Worm (Caenorhabditis elegans) whole organism, L4 larva: ENCODE measurements around the gene C33A12.19.

Experiments
- D1046.2 ChIP-seq: fragments of 200-800 bp; sonication (Bioruptor generic); IDR thresholded peaks from 2 replicates; pipeline ENCODE4 v1.3.6; 2022; ENCODE audit warnings: missing genetic modification characterization, missing compliant biosample characterization
- F44E2.7 ChIP-seq: fragments of 200-800 bp; sonication (Bioruptor generic); IDR thresholded peaks from 2 replicates; pipeline ENCODE4 v2.1.2; 2022; ENCODE audit warnings: missing genetic modification characterization, missing compliant biosample characterization
- F49E8.2 ChIP-seq: sonication (generic microtip); optimal IDR thresholded peaks from 2 replicates; lab custom pipeline; 2016; ENCODE audit warnings: missing compliant biosample characterization, mild to moderate bottlenecking, missing genetic modification characterization, borderline replicate concordance
- R02D3.7 ChIP-seq: fragments of 150-350 bp; sonication (generic microtip); optimal IDR thresholded peaks from 3 replicates; lab custom pipeline; 2014; ENCODE audit warnings: missing biosample characterization, missing genetic modification characterization
- ZK337.2 ChIP-seq: fragments of 200-800 bp; sonication (Bioruptor generic); IDR thresholded peaks from 2 replicates; pipeline ENCODE4 v1.3.6; 2022; ENCODE audit warnings: missing genetic modification reagents, missing genetic modification characterization, missing compliant biosample characterization
- arid-1 ChIP-seq: fragments of 200-800 bp; sonication (Bioruptor generic); conservative IDR thresholded peaks from 2 replicates; pipeline ENCODE4 v1.3.6; 2022; ENCODE audit warnings: missing genetic modification reagents, missing genetic modification characterization, missing compliant biosample characterization
- ceh-20 ChIP-seq: fragments of 200-800 bp; sonication (Bioruptor generic); IDR thresholded peaks from 2 replicates; pipeline ENCODE4 v1.3.6; 2022; ENCODE audit warnings: missing genetic modification reagents, missing genetic modification characterization, missing compliant biosample characterization
- ceh-28 ChIP-seq: fragments of 150-350 bp; optimal IDR thresholded peaks from 2 replicates; lab custom pipeline; 2014; ENCODE audit warnings: missing biosample characterization, missing genetic modification reagents, missing genetic modification characterization
- ceh-82 ChIP-seq: sonication (generic microtip); optimal IDR thresholded peaks from 2 replicates; lab custom pipeline; 2017; ENCODE audit warnings: missing biosample characterization, missing genetic modification characterization
- ces-1 ChIP-seq: fragments of 150-350 bp; sonication (generic microtip); optimal IDR thresholded peaks from 4 replicates; lab custom pipeline; 2014; ENCODE audit warnings: missing biosample characterization, missing genetic modification reagents, missing genetic modification characterization
- cey-2 ChIP-seq: sonication (generic microtip); optimal IDR thresholded peaks from 3 replicates; lab custom pipeline; 2017; ENCODE audit warnings: missing genetic modification characterization, mild to moderate bottlenecking, missing compliant biosample characterization, antibody characterized with exemption, borderline replicate concordance; ENCODE audit not compliant: insufficient read depth
- daf-12 ChIP-seq: fragments of 150-350 bp; optimal IDR thresholded peaks from 2 replicates; lab custom pipeline; 2014; ENCODE audit warnings: missing biosample characterization, missing genetic modification reagents, missing genetic modification characterization
- daf-19 ChIP-seq: fragments of 200-800 bp; sonication (Bioruptor generic); conservative IDR thresholded peaks from 2 replicates; pipeline ENCODE4 v1.3.6; 2022; ENCODE audit warnings: missing genetic modification characterization, missing compliant biosample characterization
- daf-8 ChIP-seq: fragments of 200-800 bp; sonication (Bioruptor generic); IDR thresholded peaks from 2 replicates; pipeline ENCODE4 v1.3.6; 2022; ENCODE audit warnings: missing genetic modification characterization, missing compliant biosample characterization
- dmd-6 ChIP-seq: fragments of 200-800 bp; sonication (Bioruptor generic); IDR thresholded peaks from 2 replicates; pipeline ENCODE4 v1.3.6; 2022; ENCODE audit warnings: missing genetic modification reagents, missing genetic modification characterization, missing compliant biosample characterization
- dpl-1 ChIP-seq: fragments of 150-350 bp; optimal IDR thresholded peaks from 2 replicates; lab custom pipeline; 2014; ENCODE audit warnings: missing biosample characterization, missing genetic modification reagents, missing genetic modification characterization
- duxl-1 ChIP-seq: sonication (generic microtip); optimal IDR thresholded peaks from 2 replicates; lab custom pipeline; 2016; ENCODE audit warnings: mild to moderate bottlenecking, missing genetic modification characterization, moderate library complexity, missing compliant biosample characterization; ENCODE audit not compliant: poor library complexity
- fkh-10 ChIP-seq: fragments of 150-350 bp; optimal IDR thresholded peaks from 2 replicates; lab custom pipeline; 2014; ENCODE audit warnings: missing biosample characterization, missing genetic modification reagents, missing genetic modification characterization
- fos-1 ChIP-seq: fragments of 150-350 bp; optimal IDR thresholded peaks from 2 replicates; lab custom pipeline; 2014; ENCODE audit warnings: missing biosample characterization, missing genetic modification characterization
- hlh-11 ChIP-seq: fragments of 200-800 bp; sonication (Bioruptor generic); optimal IDR thresholded peaks from 2 replicates; lab custom pipeline; 2018; ENCODE audit warnings: mild to moderate bottlenecking, missing genetic modification characterization, missing compliant biosample characterization
- hlh-30 ChIP-seq: sonication (generic microtip); optimal IDR thresholded peaks from 2 replicates; lab custom pipeline; 2017; ENCODE audit warnings: antibody characterized with exemption, mild to moderate bottlenecking, missing genetic modification characterization, missing compliant biosample characterization; ENCODE audit not compliant: insufficient read depth
- hmg-1.1 ChIP-seq: fragments of 200-800 bp; sonication (Bioruptor generic); IDR thresholded peaks from 2 replicates; pipeline ENCODE4 v1.3.6; 2022; ENCODE audit warnings: missing genetic modification reagents, missing genetic modification characterization, missing compliant biosample characterization
- lin-15B ChIP-seq: fragments of 150-350 bp; sonication (generic microtip); optimal IDR thresholded peaks from 3 replicates; lab custom pipeline; 2014; ENCODE audit warnings: missing biosample characterization, missing genetic modification characterization
- lin-38 ChIP-seq: fragments of 200-800 bp; sonication (Bioruptor generic); IDR thresholded peaks from 2 replicates; pipeline ENCODE4 v1.3.6; 2022; ENCODE audit warnings: missing genetic modification reagents, missing genetic modification characterization, missing compliant biosample characterization
- lin-39 ChIP-seq: fragments of 150-350 bp; optimal IDR thresholded peaks from 2 replicates; lab custom pipeline; 2014; ENCODE audit warnings: missing biosample characterization, missing genetic modification reagents, missing genetic modification characterization
- lir-3 ChIP-seq: sonication (generic microtip); optimal IDR thresholded peaks from 2 replicates; lab custom pipeline; 2016; ENCODE audit warnings: mild to moderate bottlenecking, missing genetic modification characterization, missing compliant biosample characterization
- lsy-2 ChIP-seq, 2 experiments: fragments of 150-350 bp in 1 of 2; sonication (generic microtip) in 1 of 2; optimal IDR thresholded peaks; 2 replicates each; lab custom pipeline; 2014 to 2017; ENCODE audit warnings: missing biosample characterization in 2 of 2, missing genetic modification characterization in 2 of 2
- madf-5 ChIP-seq, 2 experiments: fragments of 200-800 bp; sonication (Bioruptor generic); IDR thresholded peaks; 2 replicates each; pipeline ENCODE4 v1.3.6; 2022; ENCODE audit warnings: missing compliant biosample characterization in 2 of 2, missing genetic modification characterization in 2 of 2
- mdt-29 ChIP-seq: fragments of 200-800 bp; sonication (Bioruptor generic); IDR thresholded peaks from 2 replicates; pipeline ENCODE4 v1.3.6; 2022; ENCODE audit warnings: missing genetic modification reagents, missing genetic modification characterization, missing compliant biosample characterization
- mxl-3 ChIP-seq: fragments of 200-800 bp; sonication (Bioruptor generic); optimal IDR thresholded peaks from 2 replicates; lab custom pipeline; 2018; ENCODE audit warnings: mild to moderate bottlenecking, missing genetic modification characterization, missing compliant biosample characterization
- nhr-111 ChIP-seq: fragments of 200-800 bp; sonication (Bioruptor generic); optimal IDR thresholded peaks from 2 replicates; lab custom pipeline; 2018; ENCODE audit warnings: mild to moderate bottlenecking, missing genetic modification characterization, missing compliant biosample characterization
- nhr-25 ChIP-seq: sonication (generic microtip); optimal IDR thresholded peaks from 2 replicates; lab custom pipeline; 2017; ENCODE audit warnings: missing genetic modification characterization, mild to moderate bottlenecking, missing compliant biosample characterization, antibody characterized with exemption, moderate library complexity, borderline replicate concordance; ENCODE audit not compliant: insufficient read depth
- nhr-28 ChIP-seq: fragments of 150-350 bp; optimal IDR thresholded peaks from 2 replicates; lab custom pipeline; 2014; ENCODE audit warnings: missing biosample characterization, missing genetic modification characterization
- nhr-42 ChIP-seq: fragments of 200-800 bp; sonication (Bioruptor generic); IDR thresholded peaks from 2 replicates; pipeline ENCODE4 v1.3.6; 2022; ENCODE audit warnings: missing genetic modification characterization, missing compliant biosample characterization
- nhr-77 ChIP-seq: fragments of 150-350 bp; optimal IDR thresholded peaks from 2 replicates; lab custom pipeline; 2014; ENCODE audit warnings: missing biosample characterization, missing genetic modification characterization
- php-3 ChIP-seq: fragments of 200-800 bp; sonication (Bioruptor generic); IDR thresholded peaks from 2 replicates; pipeline ENCODE4 v1.3.6; 2022; ENCODE audit warnings: missing genetic modification reagents, missing genetic modification characterization, missing compliant biosample characterization
- rbr-2 ChIP-seq: sonication (generic microtip); optimal IDR thresholded peaks from 2 replicates; lab custom pipeline; 2016; ENCODE audit warnings: missing genotype, missing genetic modification characterization, missing compliant biosample characterization
- snpc-4 ChIP-seq: fragments of 150-350 bp; optimal IDR thresholded peaks from 2 replicates; lab custom pipeline; 2014; ENCODE audit warnings: missing biosample characterization, missing genetic modification characterization
- spr-1 ChIP-seq: sonication (generic microtip); optimal IDR thresholded peaks from 2 replicates; lab custom pipeline; 2016; ENCODE audit warnings: mild to moderate bottlenecking, missing genetic modification characterization, missing compliant biosample characterization
- tag-97 ChIP-seq: fragments of 200-800 bp; sonication (Bioruptor generic); IDR thresholded peaks from 2 replicates; pipeline ENCODE4 v1.3.6; 2022; ENCODE audit warnings: missing genetic modification characterization, missing compliant biosample characterization
- zfp-3 ChIP-seq: fragments of 200-800 bp; sonication (Bioruptor generic); conservative IDR thresholded peaks from 2 replicates; pipeline ENCODE4 v1.3.6; 2022; ENCODE audit warnings: missing genetic modification reagents, missing genetic modification characterization, missing compliant biosample characterization

Gene C33A12.19

DNA sequence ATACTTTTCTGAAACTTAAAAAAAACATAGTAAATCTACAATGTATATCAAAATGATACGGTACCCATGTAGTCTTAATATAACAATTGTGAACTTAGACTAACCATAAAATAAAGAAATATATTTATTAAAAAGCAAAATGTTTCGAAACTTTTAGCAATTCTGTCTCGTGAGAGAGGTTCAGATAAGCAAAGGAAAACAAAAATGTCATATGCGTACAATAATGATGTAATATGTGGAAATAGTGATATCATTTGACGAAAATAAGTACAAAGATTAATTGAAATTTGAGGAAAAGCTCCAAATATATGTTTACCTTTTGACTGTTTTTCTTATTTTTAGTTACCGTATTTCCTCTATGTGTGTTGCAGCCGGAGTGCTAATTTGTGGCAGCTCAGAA lies 2.7 kb upstream of the C33A12.19 start (continued):
- peak; percentile 15 for TF ChIP-seq nhr-77
- peak; percentile 10 for TF ChIP-seq hlh-30 (tag; lab: Kevin White, UChicago)
- TF ChIP-seq daf-8 (GFP tag; lab: Robert Waterston, UW): no peak
- no peak for TF ChIP-seq F44E2.7 (GFP tag; lab: Robert Waterston, UW)
- TF ChIP-seq lin-39 (tag; lab: Kevin White, UChicago): no peak
- no peak for TF ChIP-seq nhr-25 (tag; lab: Kevin White, UChicago)
- TF ChIP-seq fos-1 (tag; lab: Kevin White, UChicago): no peak
- no peak for TF ChIP-seq hlh-11 (tag; lab: Kevin White, UChicago)
- no peak for TF ChIP-seq arid-1
- no peak for TF ChIP-seq tag-97 (GFP tag; lab: Robert Waterston, UW)
- no peak for TF ChIP-seq fkh-10 (GFP tag; lab: Kevin White, UChicago)
- TF ChIP-seq nhr-111 (GFP tag; lab: Kevin White, UChicago): no peak
- no peak for TF ChIP-seq dmd-6 (GFP tag; lab: Robert Waterston, UW)
- TF ChIP-seq hmg-1.1 (GFP tag; lab: Robert Waterston, UW): no peak
- no peak for TF ChIP-seq madf-5 (GFP tag; IDR thresholded peaks at IDR 0.05; lab: Robert Waterston, UW)
- TF ChIP-seq spr-1: no peak
- no peak for TF ChIP-seq cey-2 (tag; lab: Kevin White, UChicago)
- no peak for TF ChIP-seq mdt-29 (GFP tag; lab: Robert Waterston, UW)
- no peak for TF ChIP-seq ZK337.2 (GFP tag; lab: Robert Waterston, UW)
- peak; percentile 14 for TF ChIP-seq nhr-28 (tag; lab: Kevin White, UChicago)
- TF ChIP-seq D1046.2 (GFP tag; lab: Robert Waterston, UW): no peak
- TF ChIP-seq daf-12: no peak
- no peak for TF ChIP-seq ceh-20 (GFP tag; lab: Robert Waterston, UW)
- peak in 1 of 2 experiments; percentile 25 for TF ChIP-seq lsy-2 (tag; optimal IDR thresholded peaks at IDR 0.05; lab: Kevin White, UChicago)
- TF ChIP-seq snpc-4 (tag; lab: Kevin White, UChicago): no peak
- TF ChIP-seq R02D3.7 (tag; lab: Kevin White, UChicago): no peak
- no peak for TF ChIP-seq dpl-1 (GFP tag; lab: Kevin White, UChicago)
- no peak for TF ChIP-seq mxl-3
- no peak for TF ChIP-seq daf-19 (GFP tag; lab: Robert Waterston, UW)
- TF ChIP-seq php-3 (GFP tag; lab: Robert Waterston, UW): no peak
- no peak for TF ChIP-seq ceh-82 (tag; lab: Kevin White, UChicago)
- TF ChIP-seq ces-1: no peak
- no peak for TF ChIP-seq lin-38 (GFP tag; lab: Robert Waterston, UW)
- TF ChIP-seq lin-15B (tag; lab: Kevin White, UChicago): no peak
- no peak for TF ChIP-seq lir-3 (tag; lab: Kevin White, UChicago)
- no peak for TF ChIP-seq F49E8.2 (tag; lab: Kevin White, UChicago)
- TF ChIP-seq rbr-2 (tag; lab: Kevin White, UChicago): no peak

DNA sequence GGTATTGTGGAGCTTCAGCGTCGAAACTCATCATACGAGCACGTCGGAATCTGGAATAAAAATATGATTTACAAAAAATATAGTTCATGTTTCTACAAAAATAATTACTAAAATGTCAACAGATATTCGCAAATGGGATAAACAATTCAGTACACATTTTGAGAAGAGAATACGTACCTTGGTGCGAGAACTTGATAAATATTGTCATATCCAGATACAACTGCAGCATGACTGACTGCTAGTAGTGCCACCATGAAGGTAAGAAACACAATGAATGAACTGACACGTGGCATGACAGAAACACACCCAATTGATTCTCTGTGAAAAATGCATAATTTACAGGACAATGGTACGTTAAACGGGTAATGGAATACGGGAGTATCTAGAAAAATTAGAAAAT lies 1.8 kb downstream of the C33A12.19 start, which contains the start of gene nlp-35:
nlp-35 (minus strand) TSS at position 319 of the 400 bp plus-strand sequence.
- TF ChIP-seq nhr-42 (GFP tag; lab: Robert Waterston, UW) (no peak), daf-8 (GFP tag; lab: Robert Waterston, UW) (no peak), mdt-29 (GFP tag; lab: Robert Waterston, UW) (0 out of 2 replicates have a peak, but pooled peaks have one; percentile 52), zfp-3 (GFP tag; lab: Robert Waterston, UW) (0 out of 2 replicates have a peak, but pooled peaks have one; percentile 63), ceh-28 (tag; lab: Kevin White, UChicago) (no peak), duxl-1 (no peak)
